Worm (Caenorhabditis elegans) whole organism, L4 larva: Measurements from ENCODE around the gene npp-5.

Experiments
- D1046.2 ChIP-seq: fragments of 200-800 bp; sonication (Bioruptor generic); IDR thresholded peaks from 2 replicates; pipeline ENCODE4 v1.3.6; 2022; ENCODE audit warnings: missing genetic modification characterization, missing compliant biosample characterization
- F10B5.3 ChIP-seq: sonication (generic microtip); optimal IDR thresholded peaks from 2 replicates; lab custom pipeline; 2016; ENCODE audit warnings: mild to moderate bottlenecking, missing genetic modification characterization, missing compliant biosample characterization
- F26F4.8 ChIP-seq: fragments of 200-800 bp; sonication (Bioruptor generic); conservative IDR thresholded peaks from 2 replicates; pipeline ENCODE4 v1.3.6; 2022; ENCODE audit warnings: missing genetic modification characterization, missing compliant biosample characterization
- F44E2.7 ChIP-seq: fragments of 200-800 bp; sonication (Bioruptor generic); IDR thresholded peaks from 2 replicates; pipeline ENCODE4 v2.1.2; 2022; ENCODE audit warnings: missing genetic modification characterization, missing compliant biosample characterization
- F49E8.2 ChIP-seq: sonication (generic microtip); optimal IDR thresholded peaks from 2 replicates; lab custom pipeline; 2016; ENCODE audit warnings: missing compliant biosample characterization, mild to moderate bottlenecking, missing genetic modification characterization, borderline replicate concordance
- Y48G9A.11 ChIP-seq: fragments of 200-800 bp; sonication (Bioruptor generic); IDR thresholded peaks from 2 replicates; pipeline ENCODE4 v1.3.6; 2022; ENCODE audit warnings: missing genetic modification reagents, missing genetic modification characterization, missing compliant biosample characterization
- Y5F2A.4 ChIP-seq: fragments of 200-800 bp; sonication (Bioruptor generic); optimal IDR thresholded peaks from 2 replicates; lab custom pipeline; 2018; ENCODE audit warnings: mild to moderate bottlenecking, missing genetic modification characterization, missing compliant biosample characterization
- Y75B8A.6 ChIP-seq: fragments of 200-800 bp; sonication (Bioruptor generic); IDR thresholded peaks from 2 replicates; pipeline ENCODE4 v1.3.6; 2022; ENCODE audit warnings: missing genetic modification reagents, missing genetic modification characterization, missing compliant biosample characterization
- ZK337.2 ChIP-seq: fragments of 200-800 bp; sonication (Bioruptor generic); IDR thresholded peaks from 2 replicates; pipeline ENCODE4 v1.3.6; 2022; ENCODE audit warnings: missing genetic modification reagents, missing genetic modification characterization, missing compliant biosample characterization
- ama-1 ChIP-seq: fragments of 150-350 bp; optimal IDR thresholded peaks from 2 replicates; lab custom pipeline; 2014; ENCODE audit warnings: inconsistent platforms, mixed read lengths
- attf-4 ChIP-seq: sonication (generic microtip); optimal IDR thresholded peaks from 3 replicates; lab custom pipeline; 2017; ENCODE audit warnings: missing biosample characterization, missing genetic modification characterization
- ceh-32 ChIP-seq: sonication (generic microtip); optimal IDR thresholded peaks from 2 replicates; lab custom pipeline; 2016; ENCODE audit warnings: mild to moderate bottlenecking, missing genetic modification characterization, missing compliant biosample characterization; ENCODE audit not compliant: poor library complexity
- ceh-62 ChIP-seq: sonication (generic microtip); optimal IDR thresholded peaks from 2 replicates; lab custom pipeline; 2017; ENCODE audit warnings: missing biosample characterization, missing genetic modification characterization
- ceh-82 ChIP-seq: sonication (generic microtip); optimal IDR thresholded peaks from 2 replicates; lab custom pipeline; 2017; ENCODE audit warnings: missing biosample characterization, missing genetic modification characterization
- ces-1 ChIP-seq: fragments of 150-350 bp; sonication (generic microtip); optimal IDR thresholded peaks from 4 replicates; lab custom pipeline; 2014; ENCODE audit warnings: missing biosample characterization, missing genetic modification reagents, missing genetic modification characterization
- cey-2 ChIP-seq: sonication (generic microtip); optimal IDR thresholded peaks from 3 replicates; lab custom pipeline; 2017; ENCODE audit warnings: missing genetic modification characterization, mild to moderate bottlenecking, missing compliant biosample characterization, antibody characterized with exemption, borderline replicate concordance; ENCODE audit not compliant: insufficient read depth
- daf-12 ChIP-seq: fragments of 150-350 bp; optimal IDR thresholded peaks from 2 replicates; lab custom pipeline; 2014; ENCODE audit warnings: missing biosample characterization, missing genetic modification reagents, missing genetic modification characterization
- dmd-8 ChIP-seq: fragments of 200-800 bp; sonication (Bioruptor generic); IDR thresholded peaks from 2 replicates; pipeline ENCODE4 v1.3.6; 2022; ENCODE audit warnings: missing genetic modification characterization, missing compliant biosample characterization
- duxl-1 ChIP-seq: sonication (generic microtip); optimal IDR thresholded peaks from 2 replicates; lab custom pipeline; 2016; ENCODE audit warnings: mild to moderate bottlenecking, missing genetic modification characterization, moderate library complexity, missing compliant biosample characterization; ENCODE audit not compliant: poor library complexity
- dve-1 ChIP-seq: sonication (generic microtip); optimal IDR thresholded peaks from 2 replicates; lab custom pipeline; 2017; ENCODE audit warnings: antibody characterized with exemption, mild to moderate bottlenecking, missing genetic modification characterization, missing compliant biosample characterization; ENCODE audit not compliant: insufficient read depth
- egl-27 ChIP-seq: sonication (generic microtip); optimal IDR thresholded peaks from 3 replicates; lab custom pipeline; 2017; ENCODE audit warnings: missing biosample characterization, missing genetic modification reagents, missing genetic modification characterization
- fkh-10 ChIP-seq: fragments of 150-350 bp; optimal IDR thresholded peaks from 2 replicates; lab custom pipeline; 2014; ENCODE audit warnings: missing biosample characterization, missing genetic modification reagents, missing genetic modification characterization
- gei-8 ChIP-seq: fragments of 200-800 bp; sonication (Bioruptor generic); optimal IDR thresholded peaks from 2 replicates; lab custom pipeline; 2018; ENCODE audit warnings: mild to moderate bottlenecking, missing genetic modification characterization, missing compliant biosample characterization
- hlh-11 ChIP-seq: fragments of 200-800 bp; sonication (Bioruptor generic); optimal IDR thresholded peaks from 2 replicates; lab custom pipeline; 2018; ENCODE audit warnings: mild to moderate bottlenecking, missing genetic modification characterization, missing compliant biosample characterization
- hlh-30 ChIP-seq: sonication (generic microtip); optimal IDR thresholded peaks from 2 replicates; lab custom pipeline; 2017; ENCODE audit warnings: antibody characterized with exemption, mild to moderate bottlenecking, missing genetic modification characterization, missing compliant biosample characterization; ENCODE audit not compliant: insufficient read depth
- lin-1 ChIP-seq: fragments of 200-800 bp; sonication (Bioruptor generic); IDR thresholded peaks from 2 replicates; pipeline ENCODE4 v1.3.6; 2022; ENCODE audit warnings: missing genetic modification reagents, missing genetic modification characterization, missing compliant biosample characterization
- lin-38 ChIP-seq: fragments of 200-800 bp; sonication (Bioruptor generic); IDR thresholded peaks from 2 replicates; pipeline ENCODE4 v1.3.6; 2022; ENCODE audit warnings: missing genetic modification reagents, missing genetic modification characterization, missing compliant biosample characterization
- lin-39 ChIP-seq: fragments of 150-350 bp; optimal IDR thresholded peaks from 2 replicates; lab custom pipeline; 2014; ENCODE audit warnings: missing biosample characterization, missing genetic modification reagents, missing genetic modification characterization
- lir-3 ChIP-seq: sonication (generic microtip); optimal IDR thresholded peaks from 2 replicates; lab custom pipeline; 2016; ENCODE audit warnings: mild to moderate bottlenecking, missing genetic modification characterization, missing compliant biosample characterization
- lsy-2 ChIP-seq, 2 experiments: fragments of 150-350 bp in 1 of 2; sonication (generic microtip) in 1 of 2; optimal IDR thresholded peaks; 2 replicates each; lab custom pipeline; 2014 to 2017; ENCODE audit warnings: missing biosample characterization in 2 of 2, missing genetic modification characterization in 2 of 2
- madf-9 ChIP-seq: fragments of 200-800 bp; sonication (Bioruptor generic); conservative IDR thresholded peaks from 2 replicates; pipeline ENCODE4 v1.3.6; 2022; ENCODE audit warnings: missing genetic modification reagents, missing genetic modification characterization, missing compliant biosample characterization
- mdl-1 ChIP-seq, 2 experiments: fragments of 150-350 bp in 1 of 2; sonication (generic microtip) in 1 of 2; optimal IDR thresholded peaks; 2 replicates each; lab custom pipeline; 2014 to 2017; ENCODE audit warnings: missing biosample characterization in 2 of 2, missing genetic modification characterization in 2 of 2
- mxl-2 ChIP-seq: fragments of 200-800 bp; sonication (Bioruptor generic); conservative IDR thresholded peaks from 2 replicates; pipeline ENCODE4 v1.3.6; 2022; ENCODE audit warnings: missing genetic modification reagents, missing genetic modification characterization, missing compliant biosample characterization
- nhr-102 ChIP-seq: sonication (generic microtip); optimal IDR thresholded peaks from 2 replicates; lab custom pipeline; 2016; ENCODE audit warnings: mild to moderate bottlenecking, missing genetic modification characterization, moderate library complexity, missing compliant biosample characterization
- nhr-11 ChIP-seq: fragments of 150-350 bp; optimal IDR thresholded peaks from 2 replicates; lab custom pipeline; 2014; ENCODE audit warnings: missing biosample characterization, missing genetic modification characterization
- nhr-237 ChIP-seq: sonication (generic microtip); optimal IDR thresholded peaks from 2 replicates; lab custom pipeline; 2017; ENCODE audit warnings: missing biosample characterization, missing genetic modification characterization
- nhr-6 ChIP-seq: fragments of 150-350 bp; optimal IDR thresholded peaks from 2 replicates; lab custom pipeline; 2014; ENCODE audit warnings: missing biosample characterization, missing genetic modification characterization
- nhr-76 ChIP-seq: fragments of 150-350 bp; optimal IDR thresholded peaks from 2 replicates; lab custom pipeline; 2014; ENCODE audit warnings: missing biosample characterization, missing genetic modification characterization
- rbr-2 ChIP-seq: sonication (generic microtip); optimal IDR thresholded peaks from 2 replicates; lab custom pipeline; 2016; ENCODE audit warnings: missing genotype, missing genetic modification characterization, missing compliant biosample characterization
- saeg-2 ChIP-seq: fragments of 200-800 bp; sonication (Bioruptor generic); IDR thresholded peaks from 2 replicates; pipeline ENCODE4 v1.3.6; 2022; ENCODE audit warnings: missing genetic modification reagents, missing genetic modification characterization, missing compliant biosample characterization
- set-16 ChIP-seq: fragments of 200-800 bp; sonication (Bioruptor generic); IDR thresholded peaks from 2 replicates; pipeline ENCODE4 v1.3.6; 2022; ENCODE audit warnings: missing genetic modification reagents, missing genetic modification characterization, missing compliant biosample characterization
- snpc-4 ChIP-seq: fragments of 150-350 bp; optimal IDR thresholded peaks from 2 replicates; lab custom pipeline; 2014; ENCODE audit warnings: missing biosample characterization, missing genetic modification characterization
- spr-1 ChIP-seq: sonication (generic microtip); optimal IDR thresholded peaks from 2 replicates; lab custom pipeline; 2016; ENCODE audit warnings: mild to moderate bottlenecking, missing genetic modification characterization, missing compliant biosample characterization
- spr-3 ChIP-seq: fragments of 200-800 bp; sonication (Bioruptor generic); optimal IDR thresholded peaks from 2 replicates; lab custom pipeline; 2018; ENCODE audit warnings: mild to moderate bottlenecking, missing genetic modification characterization, missing compliant biosample characterization
- unc-130 ChIP-seq: sonication (generic microtip); optimal IDR thresholded peaks from 2 replicates; lab custom pipeline; 2016; ENCODE audit warnings: missing genetic modification reagents, missing genetic modification characterization, missing compliant biosample characterization
- unc-39 ChIP-seq: sonication (generic microtip); optimal IDR thresholded peaks from 2 replicates; lab custom pipeline; 2017; ENCODE audit warnings: missing biosample characterization, missing genetic modification characterization
- unc-62 ChIP-seq, 3 experiments: fragments of 150-350 bp in 1 of 3; sonication (generic microtip); optimal IDR thresholded peaks in 2 of 3; peaks in 1 of 3; 1 replicate in 1 of 3; 2 replicates in 2 of 3; lab custom pipeline; 2014 to 2017; ENCODE audit warnings: missing biosample characterization in 3 of 3, missing genetic modification characterization in 3 of 3, missing genetic modification reagents in 3 of 3, missing genotype in 1 of 3
- zfp-2 ChIP-seq: sonication (generic microtip); optimal IDR thresholded peaks from 2 replicates; lab custom pipeline; 2016; ENCODE audit warnings: mild to moderate bottlenecking, missing genetic modification characterization, missing compliant biosample characterization
- zfp-3 ChIP-seq: fragments of 200-800 bp; sonication (Bioruptor generic); conservative IDR thresholded peaks from 2 replicates; pipeline ENCODE4 v1.3.6; 2022; ENCODE audit warnings: missing genetic modification reagents, missing genetic modification characterization, missing compliant biosample characterization
- ztf-11 ChIP-seq: fragments of 150-350 bp; optimal IDR thresholded peaks from 2 replicates; lab custom pipeline; 2014; ENCODE audit warnings: missing biosample characterization, missing genetic modification characterization
- ztf-7 ChIP-seq: fragments of 150-350 bp; optimal IDR thresholded peaks from 2 replicates; lab custom pipeline; 2014; ENCODE audit warnings: missing biosample characterization, missing genetic modification characterization

The npp-5 gene

DNA sequence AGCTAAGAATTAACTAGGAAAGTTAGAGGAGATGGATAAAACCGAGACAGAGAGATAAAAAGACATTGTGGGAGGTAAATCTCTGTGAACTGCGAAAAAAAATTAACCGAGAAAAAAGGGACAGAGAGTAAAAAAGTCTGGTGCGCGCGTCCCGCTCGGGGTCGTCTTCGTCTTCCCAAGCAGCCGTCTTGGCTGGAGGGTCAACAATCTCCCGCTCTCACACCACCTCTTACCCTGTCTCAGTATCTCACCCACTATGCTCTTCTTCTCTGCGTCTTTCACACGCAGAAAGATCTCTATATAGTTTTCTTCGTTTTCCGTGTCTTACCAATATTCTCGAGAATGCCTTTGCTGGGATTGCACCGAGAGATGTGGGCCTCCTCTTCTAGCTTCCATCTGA lies 33.1 kb upstream of the npp-5 start:
- TF ChIP-seq F49E8.2 (tag; lab: Kevin White, UChicago) = no peak
- TF ChIP-seq Y5F2A.4 (GFP tag; lab: Kevin White, UChicago) = no peak
- TF ChIP-seq attf-4 (tag; lab: Kevin White, UChicago) = no peak
- no peak for TF ChIP-seq cey-2 (tag; lab: Kevin White, UChicago)
- no peak for TF ChIP-seq ceh-32
- no peak for TF ChIP-seq snpc-4
- TF ChIP-seq mxl-2 (GFP tag; lab: Robert Waterston, UW) = no peak
- TF ChIP-seq ztf-7 (tag; lab: Kevin White, UChicago) = no peak
- TF ChIP-seq ceh-62 (tag; lab: Kevin White, UChicago) = no peak
- TF ChIP-seq spr-1 = no peak
- peak; percentile 49 for TF ChIP-seq hlh-30
- TF ChIP-seq daf-12 (tag; lab: Kevin White, UChicago) = no peak
- TF ChIP-seq duxl-1 (tag; lab: Kevin White, UChicago) = no peak
- TF ChIP-seq ztf-11 = no peak
- no peak for TF ChIP-seq gei-8
- peak in 1 of 2 experiments; percentile 41 for TF ChIP-seq lsy-2 (tag; optimal IDR thresholded peaks at IDR 0.05; lab: Kevin White, UChicago)
- no peak for TF ChIP-seq Y48G9A.11 (GFP tag; lab: Robert Waterston, UW)
- TF ChIP-seq nhr-102 (tag; lab: Kevin White, UChicago) = no peak
- TF ChIP-seq mdl-1 (tag; optimal IDR thresholded peaks at IDR 0.05; lab: Kevin White, UChicago) = peak in 1 of 2 experiments; percentile 63
- TF ChIP-seq unc-39 = no peak
- TF ChIP-seq saeg-2 (GFP tag; lab: Robert Waterston, UW) = no peak
- peak; percentile 53 for TF ChIP-seq hlh-11
- TF ChIP-seq D1046.2 (GFP tag; lab: Robert Waterston, UW) = no peak
- no peak for TF ChIP-seq F44E2.7 (GFP tag; lab: Robert Waterston, UW)
- no peak for TF ChIP-seq ZK337.2 (GFP tag; lab: Robert Waterston, UW)
- TF ChIP-seq ces-1 (GFP tag; lab: Kevin White, UChicago) = no peak
- TF ChIP-seq fkh-10 = peak; percentile 29
- TF ChIP-seq dmd-8 = no peak
- peak; percentile 26; the same call in 1 of the 2 replicates for TF ChIP-seq set-16 (GFP tag; lab: Robert Waterston, UW)
- no peak for TF ChIP-seq lir-3 (tag; lab: Kevin White, UChicago)
- TF ChIP-seq unc-130 (GFP tag; lab: Kevin White, UChicago) = no peak
- TF ChIP-seq F26F4.8 (GFP tag; lab: Robert Waterston, UW) = no peak
- no peak for TF ChIP-seq F10B5.3
- no peak for TF ChIP-seq egl-27 (tag; lab: Kevin White, UChicago)
- TF ChIP-seq lin-1 (GFP tag; lab: Robert Waterston, UW) = no peak
- TF ChIP-seq lin-39 (tag; lab: Kevin White, UChicago) = no peak
- TF ChIP-seq lin-38 (GFP tag; lab: Robert Waterston, UW) = no peak
- TF ChIP-seq rbr-2 (tag; lab: Kevin White, UChicago) = peak; percentile 41
- TF ChIP-seq nhr-11 (tag; lab: Kevin White, UChicago) = no peak
- TF ChIP-seq zfp-2 = no peak
- TF ChIP-seq madf-9 (GFP tag; lab: Robert Waterston, UW) = no peak
- no peak for TF ChIP-seq nhr-237 (tag; lab: Kevin White, UChicago)
- no peak for TF ChIP-seq ceh-82 (tag; lab: Kevin White, UChicago)
- TF ChIP-seq nhr-76 = no peak
- no peak for TF ChIP-seq unc-62 (GFP tag; optimal IDR thresholded peaks at IDR 0.05 in 1 of 2; lab: Kevin White, UChicago)
- TF ChIP-seq unc-62 (tag; optimal IDR thresholded peaks at IDR 0.05; lab: Kevin White, UChicago) = no peak
- no peak for TF ChIP-seq zfp-3 (GFP tag; lab: Robert Waterston, UW)
- no peak for TF ChIP-seq spr-3 (GFP tag; lab: Kevin White, UChicago)
- TF ChIP-seq ama-1 (lab: Kevin White, UChicago) = no peak
- no peak for TF ChIP-seq Y75B8A.6
- no peak for TF ChIP-seq nhr-6 (tag; lab: Kevin White, UChicago)
- TF ChIP-seq dve-1 (tag; lab: Kevin White, UChicago) = peak; percentile 50
